Worm (Caenorhabditis elegans) whole organism, L1 larva: Measurements from ENCODE around the gene hsd-2.

Source experiments
- C16A3.4 ChIP-seq: fragments of 150-350 bp; optimal IDR thresholded peaks from 2 replicates; lab custom pipeline; 2014; ENCODE audit warnings: missing biosample characterization, missing genetic modification characterization
- fos-1 ChIP-seq: fragments of 150-350 bp; optimal IDR thresholded peaks from 2 replicates; lab custom pipeline; 2014; ENCODE audit warnings: missing biosample characterization, missing genetic modification characterization
- nhr-11 ChIP-seq: fragments of 150-350 bp; optimal IDR thresholded peaks from 2 replicates; lab custom pipeline; 2014; ENCODE audit warnings: missing biosample characterization, missing genetic modification characterization
- nhr-90 ChIP-seq: sonication (generic microtip); optimal IDR thresholded peaks from 2 replicates; lab custom pipeline; 2016; ENCODE audit warnings: mild to moderate bottlenecking, missing genetic modification characterization, missing compliant biosample characterization; ENCODE audit not compliant: poor library complexity

DNA sequence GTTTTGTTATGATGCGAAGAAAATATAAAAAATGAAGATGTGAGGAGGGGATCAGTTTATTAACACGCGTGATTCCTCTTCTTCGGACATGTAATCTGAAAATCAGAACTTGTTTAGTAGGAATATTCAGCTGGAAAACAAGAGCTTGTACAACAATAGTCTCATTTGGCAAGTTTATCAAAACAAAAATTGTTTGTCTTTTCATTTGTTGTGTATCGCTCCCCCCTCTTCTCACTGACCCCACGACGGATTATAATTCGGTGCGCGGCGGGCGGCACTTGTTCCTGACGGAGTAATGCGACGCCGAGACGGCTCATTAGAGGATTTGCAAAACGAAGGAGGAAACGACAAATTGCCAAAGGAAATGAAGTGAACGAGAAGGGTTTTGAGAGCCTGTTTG lies 28.8 kb downstream of the hsd-2 start, which contains the start of gene ZC449.4:
- no peak for TF ChIP-seq nhr-11 (tag; lab: Kevin White, UChicago)
- no peak for TF ChIP-seq C16A3.4 (tag; lab: Kevin White, UChicago)
- no peak for TF ChIP-seq fos-1
- no peak for TF ChIP-seq nhr-90 (tag; lab: Kevin White, UChicago)
